Fruit fly (Drosophila melanogaster): ENCODE results near the gene CG42857.

CG42857 gene

DNA sequence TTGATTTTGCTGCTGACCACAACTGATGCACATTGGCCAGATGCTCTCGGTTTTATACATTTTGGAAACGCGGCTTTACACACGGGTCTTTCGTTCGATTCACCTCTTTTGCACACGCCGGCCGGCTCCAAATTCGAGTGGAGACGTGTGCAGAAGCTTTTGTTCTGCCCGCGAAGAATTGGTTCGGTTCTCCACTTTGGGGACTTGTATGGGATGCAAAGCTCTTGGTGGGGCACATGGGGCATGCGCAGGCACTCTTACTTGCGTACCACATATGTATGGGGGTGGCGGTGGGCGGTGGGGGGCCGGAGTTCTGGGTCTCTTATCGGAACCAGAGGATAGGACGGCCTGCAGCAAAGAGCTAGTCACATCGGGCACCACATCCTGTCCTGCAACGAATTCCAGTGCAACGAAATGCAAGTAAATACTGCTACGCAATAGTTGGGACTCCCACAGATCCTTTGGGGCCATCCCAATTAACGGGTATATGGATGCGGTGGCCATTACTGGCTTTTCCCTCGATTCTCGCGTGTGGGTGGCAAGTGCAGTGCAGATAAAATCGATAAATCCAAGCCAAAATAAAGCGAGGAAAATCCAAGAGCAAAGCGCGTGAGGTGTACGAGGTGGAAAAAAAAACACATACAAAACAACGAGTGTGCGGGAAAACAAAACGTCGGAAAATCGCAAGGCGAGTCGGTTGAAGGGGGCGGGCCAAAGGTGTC is 36.5 kb downstream of the CG42857 start, which contains the start of the genes MtnA and CG8500:
TSS of gene MtnA (minus strand) at position 30 of the 722 bp plus-strand sequence.
TSS of gene CG8500 (plus strand) at position 313 of the 722 bp plus-strand sequence.
- TF ChIP-seq CG7101 (tag; optimal IDR thresholded peaks at IDR 0.05): peak; percentile 27
- no peak for TF ChIP-seq CG14711 (tag; optimal IDR thresholded peaks at IDR 0.05)
- no peak for TF ChIP-seq Hr96 (GFP tag; optimal IDR thresholded peaks at IDR 0.05)
- TF ChIP-seq Mnt (GFP tag; optimal IDR thresholded peaks at IDR 0.05): peak; percentile 51
- TF ChIP-seq bab1 (GFP tag; optimal IDR thresholded peaks at IDR 0.05): peak; percentile 67
- TF ChIP-seq CG12768 (GFP tag; optimal IDR thresholded peaks at IDR 0.05): no peak
- TF ChIP-seq cic (GFP tag; optimal IDR thresholded peaks at IDR 0.05): peak; percentile 60
- peak; percentile 3 for TF ChIP-seq pad (GFP tag; optimal IDR thresholded peaks at IDR 0.05)

DNA sequence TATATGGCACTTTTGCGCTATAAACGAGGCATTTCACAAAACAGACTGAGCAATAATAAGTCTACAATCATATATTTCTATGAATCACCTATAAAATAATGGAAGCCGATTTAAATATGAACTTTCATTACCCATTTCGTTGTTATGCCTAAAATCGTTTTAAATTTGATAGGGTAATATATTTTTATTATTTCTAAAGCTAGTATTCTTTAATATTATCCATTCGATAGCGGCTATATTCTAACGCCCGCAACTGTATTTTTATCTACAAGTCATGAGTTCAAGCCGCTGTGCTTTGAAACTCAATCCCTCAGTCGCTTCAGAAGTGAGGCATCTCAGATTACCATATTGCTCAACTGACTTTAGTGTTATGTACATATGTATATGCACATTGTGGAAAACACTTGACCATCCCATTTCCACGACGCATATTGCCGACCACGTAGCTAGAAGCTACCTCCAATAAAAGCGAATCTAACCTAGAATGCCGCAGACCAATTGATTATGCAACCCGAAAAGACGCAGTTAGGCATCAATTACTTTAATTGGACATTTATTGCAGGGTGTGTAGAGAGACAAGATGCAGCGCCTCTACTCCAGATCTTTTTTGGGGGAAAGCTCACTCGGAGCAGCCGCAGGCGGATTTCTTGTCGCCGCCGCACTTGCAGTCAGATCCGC is 37.6 kb downstream of the CG42857 start:
- peak; percentile 0 for TF ChIP-seq ovo (GFP tag; optimal IDR thresholded peaks at IDR 0.05)
- TF ChIP-seq Mnt (GFP tag; optimal IDR thresholded peaks at IDR 0.05): no peak
- TF ChIP-seq bab1 (GFP tag; optimal IDR thresholded peaks at IDR 0.05): peak; percentile 62
- peak; percentile 18 for TF ChIP-seq CG14711 (tag; optimal IDR thresholded peaks at IDR 0.05)
- no peak for TF ChIP-seq CG11617 (GFP tag; optimal IDR thresholded peaks at IDR 0.05)
- no peak for TF ChIP-seq cic (GFP tag; optimal IDR thresholded peaks at IDR 0.05)
- TF ChIP-seq CG33017 (tag; optimal IDR thresholded peaks at IDR 0.05): peak; percentile 37
- no peak for TF ChIP-seq Crg-1 (GFP tag; optimal IDR thresholded peaks at IDR 0.05)
- peak; percentile 16 for TF ChIP-seq CG7101 (tag; optimal IDR thresholded peaks at IDR 0.05)

DNA sequence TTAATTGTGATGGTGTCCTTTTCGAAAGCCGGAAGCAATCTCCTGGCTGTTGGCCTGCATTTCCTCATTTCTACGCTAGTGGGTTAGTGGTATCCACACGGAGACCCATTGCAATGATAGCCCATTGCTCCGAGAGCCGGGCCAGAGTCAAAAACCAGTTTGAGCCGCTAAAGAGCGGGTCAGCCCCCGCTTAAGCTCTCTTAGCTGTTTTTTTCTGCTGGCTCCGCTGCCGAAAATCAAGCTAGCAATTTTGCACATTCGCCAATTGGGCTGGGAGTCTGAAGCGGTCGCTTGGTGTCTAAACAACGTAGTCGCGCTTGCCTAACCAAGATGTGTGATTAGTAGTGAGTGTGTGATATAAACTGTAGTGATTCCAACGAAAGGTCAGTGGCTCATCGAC is 41.2 kb downstream of the CG42857 start, which contains the start of gene CG12947:
TSS of gene CG12947 (plus strand) at position 301 of the 400 bp plus-strand sequence.
- TF ChIP-seq Mnt (GFP tag; optimal IDR thresholded peaks at IDR 0.05): no peak
- TF ChIP-seq cic (GFP tag; optimal IDR thresholded peaks at IDR 0.05): no peak
- TF ChIP-seq bab1 (GFP tag; optimal IDR thresholded peaks at IDR 0.05): no peak
- no peak for TF ChIP-seq toe (GFP tag; optimal IDR thresholded peaks at IDR 0.05)
- TF ChIP-seq kay (GFP tag; ENCODE audit: borderline replicate concordance): no peak
- no peak for TF ChIP-seq Hr96 (GFP tag; optimal IDR thresholded peaks at IDR 0.05)
- TF ChIP-seq CG1620 (GFP tag; optimal IDR thresholded peaks at IDR 0.05): no peak
- no peak for TF ChIP-seq CG5204 (GFP tag; optimal IDR thresholded peaks at IDR 0.05)
- no peak for TF ChIP-seq CG12768 (GFP tag; optimal IDR thresholded peaks at IDR 0.05)
- TF ChIP-seq CG7045 (GFP tag; optimal IDR thresholded peaks at IDR 0.05): no peak
- TF ChIP-seq ovo (GFP tag; optimal IDR thresholded peaks at IDR 0.05): no peak
- TF ChIP-seq Crg-1 (GFP tag; optimal IDR thresholded peaks at IDR 0.05): no peak
- TF ChIP-seq CG7101 (tag; optimal IDR thresholded peaks at IDR 0.05): no peak
- TF ChIP-seq pad (GFP tag; optimal IDR thresholded peaks at IDR 0.05): no peak

DNA sequence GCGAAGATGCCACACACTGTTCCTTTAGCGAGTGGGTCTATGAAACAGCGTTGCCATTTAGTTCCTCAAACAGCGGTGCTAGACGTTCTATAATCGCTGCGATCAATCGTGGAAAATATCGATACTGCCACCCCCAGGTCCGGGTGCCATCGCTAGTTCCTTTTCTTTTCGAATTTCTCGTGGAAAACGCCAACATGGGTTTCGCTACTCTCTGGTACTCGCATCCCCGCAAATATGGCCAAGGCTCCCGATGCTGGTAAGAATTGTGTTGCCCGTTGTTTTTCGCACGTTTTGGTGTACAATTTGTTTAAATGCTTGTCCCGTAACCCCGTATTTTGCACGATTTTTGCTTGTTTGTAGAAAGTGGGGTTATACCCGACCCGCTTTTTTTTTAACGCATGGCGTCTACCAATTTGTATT is 43.0 kb downstream of the CG42857 start, which contains the start of gene RpS29:
TSS of gene RpS29 (plus strand) at position 102 of the 420 bp plus-strand sequence.
- TF ChIP-seq pad (GFP tag; optimal IDR thresholded peaks at IDR 0.05) (peak; percentile 71), toe (GFP tag; optimal IDR thresholded peaks at IDR 0.05) (peak; percentile 92), CG7101 (tag; optimal IDR thresholded peaks at IDR 0.05) (peak; percentile 86), CG11617 (GFP tag; optimal IDR thresholded peaks at IDR 0.05) (peak; percentile 83), Crg-1 (GFP tag; optimal IDR thresholded peaks at IDR 0.05) (peak; percentile 93), CG7045 (GFP tag; optimal IDR thresholded peaks at IDR 0.05) (peak; percentile 42), cic (GFP tag; optimal IDR thresholded peaks at IDR 0.05) (peak; percentile 74), kay (GFP tag; ENCODE audit: borderline replicate concordance) (no peak), CG1620 (GFP tag; optimal IDR thresholded peaks at IDR 0.05) (peak; percentile 94), CG12768 (GFP tag; optimal IDR thresholded peaks at IDR 0.05) (peak; percentile 70), ovo (GFP tag; optimal IDR thresholded peaks at IDR 0.05) (peak; percentile 73), CG5204 (GFP tag; optimal IDR thresholded peaks at IDR 0.05) (no peak), CG14711 (tag; optimal IDR thresholded peaks at IDR 0.05) (peak; percentile 69), cnc (optimal IDR thresholded peaks at IDR 0.05) (no peak), CG33017 (tag; optimal IDR thresholded peaks at IDR 0.05) (peak; percentile 53), tj (GFP tag; optimal IDR thresholded peaks at IDR 0.05) (peak; percentile 50), Hr96 (GFP tag; optimal IDR thresholded peaks at IDR 0.05) (peak; percentile 87), Mnt (GFP tag; optimal IDR thresholded peaks at IDR 0.05) (peak; percentile 90), bab1 (GFP tag; optimal IDR thresholded peaks at IDR 0.05) (peak; percentile 93), Clk (GFP tag; optimal IDR thresholded peaks at IDR 0.05) (peak; percentile 62)

DNA sequence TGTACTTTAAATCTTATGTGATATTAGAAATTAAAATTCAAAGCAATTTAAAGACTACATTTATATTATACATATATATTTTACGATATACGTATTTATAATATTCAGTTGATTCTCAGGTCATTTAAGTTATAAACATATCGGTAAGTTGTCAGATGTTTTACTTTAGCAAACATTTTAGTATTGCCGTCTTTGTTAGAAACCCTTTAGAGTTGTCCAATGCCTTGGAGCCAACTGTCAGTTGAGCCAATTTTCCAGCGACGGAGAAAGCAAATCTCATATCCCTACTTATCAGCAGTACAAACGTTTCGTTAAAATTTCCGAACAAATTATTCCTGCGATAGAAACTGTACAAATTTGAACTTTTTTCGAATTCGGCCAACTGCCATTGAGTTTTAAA is 46.2 kb downstream of the CG42857 start, which contains the start of gene topi:
TSS of gene topi (plus strand) at position 301 of the 400 bp plus-strand sequence.
- TF ChIP-seq pad (GFP tag; optimal IDR thresholded peaks at IDR 0.05) (no peak), CG14711 (tag; optimal IDR thresholded peaks at IDR 0.05) (no peak), CG12768 (GFP tag; optimal IDR thresholded peaks at IDR 0.05) (no peak), CG33017 (tag; optimal IDR thresholded peaks at IDR 0.05) (no peak), tj (GFP tag; optimal IDR thresholded peaks at IDR 0.05) (no peak), CG1620 (GFP tag; optimal IDR thresholded peaks at IDR 0.05) (no peak), ovo (GFP tag; optimal IDR thresholded peaks at IDR 0.05) (no peak), CG7045 (GFP tag; optimal IDR thresholded peaks at IDR 0.05) (no peak), cic (GFP tag; optimal IDR thresholded peaks at IDR 0.05) (no peak)

DNA sequence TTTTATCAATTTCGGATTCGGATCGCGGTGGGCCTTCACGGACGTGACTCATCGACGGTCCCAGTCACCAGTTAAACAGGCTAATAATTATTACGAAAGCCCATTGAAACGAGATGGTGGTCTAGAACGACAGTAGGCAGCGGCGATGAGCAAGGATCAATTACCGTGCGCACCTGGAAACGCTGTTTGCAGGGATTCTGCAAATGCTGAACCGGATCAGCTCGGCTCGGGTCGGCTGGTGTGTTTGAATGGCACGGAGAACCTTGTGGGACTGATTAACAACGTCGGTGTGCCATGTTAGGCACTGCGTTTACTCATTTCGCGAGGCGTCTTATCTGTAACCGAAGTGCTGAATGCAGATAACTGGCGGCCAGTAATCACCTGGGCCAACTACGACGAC is 46.8 kb downstream of the CG42857 start, which contains the start of gene Whamy:
TSS of gene Whamy (minus strand) at position 273 of the 400 bp plus-strand sequence.
- TF ChIP-seq CG14711 (tag; optimal IDR thresholded peaks at IDR 0.05) (no peak), CG12768 (GFP tag; optimal IDR thresholded peaks at IDR 0.05) (peak; percentile 5), CG7045 (GFP tag; optimal IDR thresholded peaks at IDR 0.05) (no peak), CG33017 (tag; optimal IDR thresholded peaks at IDR 0.05) (peak; percentile 12), Mnt (GFP tag; optimal IDR thresholded peaks at IDR 0.05) (peak; percentile 36), pad (GFP tag; optimal IDR thresholded peaks at IDR 0.05) (no peak), CG5204 (GFP tag; optimal IDR thresholded peaks at IDR 0.05) (no peak), cic (GFP tag; optimal IDR thresholded peaks at IDR 0.05) (peak; percentile 92)
